Worm (Caenorhabditis elegans) whole organism, L4 larva: Measurements from ENCODE around the gene dpy-28.

Source experiments
- F49E8.2 ChIP-seq: sonication (generic microtip); optimal IDR thresholded peaks from 2 replicates; lab custom pipeline; 2016; ENCODE audit warnings: missing compliant biosample characterization, mild to moderate bottlenecking, missing genetic modification characterization, borderline replicate concordance
- T26A8.4 ChIP-seq: fragments of 200-800 bp; sonication (Bioruptor generic); IDR thresholded peaks from 2 replicates; pipeline ENCODE4 v1.3.6; 2022; ENCODE audit warnings: missing genetic modification characterization, missing compliant biosample characterization
- Y105C5A.15 ChIP-seq: fragments of 200-800 bp; sonication (Bioruptor generic); IDR thresholded peaks from 2 replicates; pipeline ENCODE4 v1.3.6; 2022; ENCODE audit warnings: missing genetic modification characterization, missing compliant biosample characterization
- Y5F2A.4 ChIP-seq: fragments of 200-800 bp; sonication (Bioruptor generic); optimal IDR thresholded peaks from 2 replicates; lab custom pipeline; 2018; ENCODE audit warnings: mild to moderate bottlenecking, missing genetic modification characterization, missing compliant biosample characterization
- ZK546.5 ChIP-seq, 2 experiments: sonication (generic microtip); optimal IDR thresholded peaks; 2 replicates each; lab custom pipeline; 2017; ENCODE audit warnings: missing biosample characterization in 2 of 2, missing genetic modification characterization in 2 of 2
- aha-1 ChIP-seq: fragments of 150-350 bp; peaks from one replicate; lab custom pipeline; 2014; ENCODE audit warnings: missing biosample characterization, missing genetic modification characterization
- attf-4 ChIP-seq: sonication (generic microtip); optimal IDR thresholded peaks from 3 replicates; lab custom pipeline; 2017; ENCODE audit warnings: missing biosample characterization, missing genetic modification characterization
- ceh-20 ChIP-seq: fragments of 200-800 bp; sonication (Bioruptor generic); IDR thresholded peaks from 2 replicates; pipeline ENCODE4 v1.3.6; 2022; ENCODE audit warnings: missing genetic modification reagents, missing genetic modification characterization, missing compliant biosample characterization
- ceh-28 ChIP-seq: fragments of 150-350 bp; optimal IDR thresholded peaks from 2 replicates; lab custom pipeline; 2014; ENCODE audit warnings: missing biosample characterization, missing genetic modification reagents, missing genetic modification characterization
- ceh-62 ChIP-seq: sonication (generic microtip); optimal IDR thresholded peaks from 2 replicates; lab custom pipeline; 2017; ENCODE audit warnings: missing biosample characterization, missing genetic modification characterization
- ceh-82 ChIP-seq: sonication (generic microtip); optimal IDR thresholded peaks from 2 replicates; lab custom pipeline; 2017; ENCODE audit warnings: missing biosample characterization, missing genetic modification characterization
- ces-1 ChIP-seq: fragments of 150-350 bp; sonication (generic microtip); optimal IDR thresholded peaks from 4 replicates; lab custom pipeline; 2014; ENCODE audit warnings: missing biosample characterization, missing genetic modification reagents, missing genetic modification characterization
- ctbp-1 ChIP-seq: fragments of 200-800 bp; sonication (Bioruptor generic); IDR thresholded peaks from 2 replicates; pipeline ENCODE4 v1.3.6; 2022; ENCODE audit warnings: missing genetic modification reagents, missing genetic modification characterization, missing compliant biosample characterization
- daf-12 ChIP-seq: fragments of 150-350 bp; optimal IDR thresholded peaks from 2 replicates; lab custom pipeline; 2014; ENCODE audit warnings: missing biosample characterization, missing genetic modification reagents, missing genetic modification characterization
- daf-16 ChIP-seq, 3 experiments: sonication (generic microtip); optimal IDR thresholded peaks; 2 replicates each; lab custom pipeline; 2016 to 2017; ENCODE audit warnings: missing genetic modification characterization in 3 of 3, missing genetic modification reagents in 3 of 3, mild to moderate bottlenecking in 2 of 3, missing compliant biosample characterization in 2 of 3, missing biosample characterization in 1 of 3, moderate library complexity in 1 of 3
- daf-8 ChIP-seq: fragments of 200-800 bp; sonication (Bioruptor generic); IDR thresholded peaks from 2 replicates; pipeline ENCODE4 v1.3.6; 2022; ENCODE audit warnings: missing genetic modification characterization, missing compliant biosample characterization
- dmd-9 ChIP-seq: fragments of 200-800 bp; sonication (Bioruptor generic); IDR thresholded peaks from 2 replicates; pipeline ENCODE4 v1.3.6; 2022; ENCODE audit warnings: missing genetic modification reagents, missing genetic modification characterization, missing compliant biosample characterization
- duxl-1 ChIP-seq: sonication (generic microtip); optimal IDR thresholded peaks from 2 replicates; lab custom pipeline; 2016; ENCODE audit warnings: mild to moderate bottlenecking, missing genetic modification characterization, moderate library complexity, missing compliant biosample characterization; ENCODE audit not compliant: poor library complexity
- egl-43 ChIP-seq: fragments of 200-800 bp; sonication (Bioruptor generic); IDR thresholded peaks from 2 replicates; pipeline ENCODE4 v1.3.6; 2022; ENCODE audit warnings: missing genetic modification reagents, missing genetic modification characterization, missing compliant biosample characterization
- fkh-10 ChIP-seq: fragments of 150-350 bp; optimal IDR thresholded peaks from 2 replicates; lab custom pipeline; 2014; ENCODE audit warnings: missing biosample characterization, missing genetic modification reagents, missing genetic modification characterization
- hif-1 ChIP-seq, 2 experiments: sonication (generic microtip); optimal IDR thresholded peaks; 2 replicates each; lab custom pipeline; 2016 to 2017; ENCODE audit warnings: missing compliant biosample characterization in 2 of 2, missing genetic modification characterization in 2 of 2, missing genetic modification reagents in 2 of 2, missing genotype in 2 of 2, mild to moderate bottlenecking in 1 of 2
- hlh-30 ChIP-seq: sonication (generic microtip); optimal IDR thresholded peaks from 2 replicates; lab custom pipeline; 2017; ENCODE audit warnings: antibody characterized with exemption, mild to moderate bottlenecking, missing genetic modification characterization, missing compliant biosample characterization; ENCODE audit not compliant: insufficient read depth
- hmg-1.1 ChIP-seq: fragments of 200-800 bp; sonication (Bioruptor generic); IDR thresholded peaks from 2 replicates; pipeline ENCODE4 v1.3.6; 2022; ENCODE audit warnings: missing genetic modification reagents, missing genetic modification characterization, missing compliant biosample characterization
- jun-1 ChIP-seq: fragments of 150-350 bp; optimal IDR thresholded peaks from 2 replicates; lab custom pipeline; 2014; ENCODE audit warnings: missing biosample characterization, missing genetic modification reagents, missing genetic modification characterization
- lin-13 ChIP-seq: fragments of 150-350 bp; optimal IDR thresholded peaks from 2 replicates; lab custom pipeline; 2014; ENCODE audit warnings: missing biosample characterization, missing genetic modification reagents, missing genetic modification characterization
- lsy-2 ChIP-seq, 2 experiments: fragments of 150-350 bp in 1 of 2; sonication (generic microtip) in 1 of 2; optimal IDR thresholded peaks; 2 replicates each; lab custom pipeline; 2014 to 2017; ENCODE audit warnings: missing biosample characterization in 2 of 2, missing genetic modification characterization in 2 of 2
- mdl-1 ChIP-seq, 2 experiments: fragments of 150-350 bp in 1 of 2; sonication (generic microtip) in 1 of 2; optimal IDR thresholded peaks; 2 replicates each; lab custom pipeline; 2014 to 2017; ENCODE audit warnings: missing biosample characterization in 2 of 2, missing genetic modification characterization in 2 of 2
- mep-1 ChIP-seq: fragments of 150-350 bp; sonication (generic microtip); optimal IDR thresholded peaks from 3 replicates; lab custom pipeline; 2014; ENCODE audit warnings: missing biosample characterization, missing genetic modification characterization
- mxl-3 ChIP-seq: fragments of 200-800 bp; sonication (Bioruptor generic); optimal IDR thresholded peaks from 2 replicates; lab custom pipeline; 2018; ENCODE audit warnings: mild to moderate bottlenecking, missing genetic modification characterization, missing compliant biosample characterization
- nhr-42 ChIP-seq: fragments of 200-800 bp; sonication (Bioruptor generic); IDR thresholded peaks from 2 replicates; pipeline ENCODE4 v1.3.6; 2022; ENCODE audit warnings: missing genetic modification characterization, missing compliant biosample characterization
- nhr-76 ChIP-seq: fragments of 150-350 bp; optimal IDR thresholded peaks from 2 replicates; lab custom pipeline; 2014; ENCODE audit warnings: missing biosample characterization, missing genetic modification characterization
- pqm-1 ChIP-seq: sonication (generic microtip); optimal IDR thresholded peaks from 2 replicates; lab custom pipeline; 2017; ENCODE audit warnings: missing biosample characterization, missing genetic modification characterization
- snpc-1.2 ChIP-seq: fragments of 200-800 bp; sonication (Bioruptor generic); IDR thresholded peaks from 2 replicates; pipeline ENCODE4 v1.3.6; 2022; ENCODE audit warnings: missing genetic modification reagents, missing genetic modification characterization, missing compliant biosample characterization
- snpc-4 ChIP-seq: fragments of 150-350 bp; optimal IDR thresholded peaks from 2 replicates; lab custom pipeline; 2014; ENCODE audit warnings: missing biosample characterization, missing genetic modification characterization
- tra-1 ChIP-seq: fragments of 200-800 bp; sonication (Bioruptor generic); IDR thresholded peaks from 2 replicates; pipeline ENCODE4 v1.3.6; 2022; ENCODE audit warnings: missing genetic modification reagents, missing genetic modification characterization, missing compliant biosample characterization
- unc-130 ChIP-seq: sonication (generic microtip); optimal IDR thresholded peaks from 2 replicates; lab custom pipeline; 2016; ENCODE audit warnings: missing genetic modification reagents, missing genetic modification characterization, missing compliant biosample characterization
- unc-39 ChIP-seq: sonication (generic microtip); optimal IDR thresholded peaks from 2 replicates; lab custom pipeline; 2017; ENCODE audit warnings: missing biosample characterization, missing genetic modification characterization
- vab-7 ChIP-seq: fragments of 200-800 bp; sonication (Bioruptor generic); IDR thresholded peaks from 2 replicates; pipeline ENCODE4 v1.3.6; 2022; ENCODE audit warnings: missing genetic modification reagents, missing genetic modification characterization, missing compliant biosample characterization
- zag-1 ChIP-seq: fragments of 150-350 bp; optimal IDR thresholded peaks from 2 replicates; lab custom pipeline; 2014; ENCODE audit warnings: missing biosample characterization, missing genetic modification characterization
- zfp-3 ChIP-seq: fragments of 200-800 bp; sonication (Bioruptor generic); conservative IDR thresholded peaks from 2 replicates; pipeline ENCODE4 v1.3.6; 2022; ENCODE audit warnings: missing genetic modification reagents, missing genetic modification characterization, missing compliant biosample characterization
- zip-2 ChIP-seq: fragments of 150-350 bp; optimal IDR thresholded peaks from 2 replicates; lab custom pipeline; 2014; ENCODE audit warnings: missing biosample characterization, missing genetic modification characterization
- ztf-11 ChIP-seq: fragments of 150-350 bp; optimal IDR thresholded peaks from 2 replicates; lab custom pipeline; 2014; ENCODE audit warnings: missing biosample characterization, missing genetic modification characterization
- ztf-7 ChIP-seq: fragments of 150-350 bp; optimal IDR thresholded peaks from 2 replicates; lab custom pipeline; 2014; ENCODE audit warnings: missing biosample characterization, missing genetic modification characterization

Gene dpy-28

DNA sequence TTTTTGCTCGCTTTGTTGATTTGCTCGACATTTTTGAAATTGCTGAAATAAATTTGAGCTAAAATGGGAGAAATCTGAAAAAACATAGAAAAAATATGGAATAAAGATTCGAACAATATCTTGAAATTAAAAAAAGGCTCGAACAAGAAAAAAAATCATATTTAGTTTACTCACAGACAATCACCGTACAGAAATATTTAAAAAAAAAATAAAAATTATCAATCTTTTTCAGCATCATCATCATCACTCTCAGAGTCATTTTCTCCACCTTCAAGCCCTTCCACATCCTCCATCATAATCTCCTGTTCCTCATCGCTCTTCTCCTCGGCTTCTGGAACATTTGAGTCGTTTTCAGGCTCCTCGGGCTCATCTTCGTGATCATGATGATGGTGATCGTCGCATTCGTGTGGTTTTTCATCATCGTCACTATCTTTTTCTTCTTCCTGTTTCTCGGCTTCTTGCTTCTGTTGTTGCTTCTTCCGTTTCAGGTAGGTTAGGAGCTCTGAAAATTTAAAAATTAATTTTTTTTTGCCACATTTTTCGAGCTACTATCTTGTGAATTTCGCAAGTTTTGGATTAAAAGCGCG lies 7.4 kb upstream of the dpy-28 start, which contains the start of gene hpl-2 (continued):
- TF ChIP-seq mxl-3 (GFP tag; lab: Kevin White, UChicago) (no peak), zag-1 (tag; lab: Kevin White, UChicago) (no peak)

DNA sequence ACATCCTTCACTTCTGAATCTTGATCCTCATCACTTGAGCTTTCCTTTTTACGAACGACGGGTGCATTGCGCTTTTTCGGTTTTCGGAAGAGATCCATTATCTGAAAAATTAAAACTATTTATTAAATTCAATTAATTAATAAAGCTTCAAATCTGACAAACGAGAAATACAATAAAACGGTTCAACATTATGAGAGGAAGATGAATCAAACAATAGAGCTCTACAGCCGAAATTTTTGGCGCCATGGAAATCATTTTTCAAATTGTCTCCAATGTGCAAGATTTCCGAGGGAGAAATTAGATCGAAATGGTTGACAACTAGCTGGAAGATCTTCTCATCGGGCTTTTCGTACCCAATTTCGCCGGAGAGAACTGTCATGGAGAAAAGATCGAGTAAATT lies 5.4 kb upstream of the dpy-28 start, which contains the start of gene rnf-113:
Gene rnf-113, minus strand, starts transcription at position 101 of the 400 bp plus-strand sequence.
- no peak for TF ChIP-seq tra-1
- no peak for TF ChIP-seq zfp-3 (GFP tag; lab: Robert Waterston, UW)
- TF ChIP-seq ceh-28 (tag; lab: Kevin White, UChicago) = no peak
- no peak for TF ChIP-seq zip-2 (tag; lab: Kevin White, UChicago)
- no peak for TF ChIP-seq ces-1 (GFP tag; lab: Kevin White, UChicago)
- no peak for TF ChIP-seq unc-130
- no peak for TF ChIP-seq nhr-76
- no peak for TF ChIP-seq aha-1 (tag; lab: Kevin White, UChicago)
- no peak for TF ChIP-seq snpc-4
- no peak for TF ChIP-seq F49E8.2
- TF ChIP-seq dmd-9 = no peak

DNA sequence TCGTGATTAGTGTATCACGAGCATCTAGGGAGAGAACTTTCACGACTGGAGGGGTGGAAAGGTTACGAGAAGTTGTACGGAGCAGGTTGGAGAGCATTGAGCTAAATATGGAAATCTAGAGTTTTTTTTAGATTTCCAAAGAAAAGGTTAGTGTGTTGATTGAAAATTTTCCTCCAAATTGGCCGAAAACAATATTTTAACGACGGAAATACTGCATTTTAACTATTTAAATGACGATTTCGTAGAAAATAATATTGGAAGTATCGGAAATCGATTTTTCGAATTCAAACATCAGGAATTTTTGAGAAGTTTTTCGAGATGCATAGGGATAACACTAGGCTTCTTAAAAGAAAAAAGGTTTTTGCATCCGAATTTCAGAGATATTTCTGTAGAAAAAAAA lies 4.5 kb upstream of the dpy-28 start, which contains the start of gene K01G5.10:
Gene K01G5.10, minus strand, starts transcription at position 101 of the 400 bp plus-strand sequence.
- TF ChIP-seq egl-43 (GFP tag; lab: Robert Waterston, UW) (no peak), nhr-42 (GFP tag; lab: Robert Waterston, UW) (no peak), duxl-1 (tag; lab: Kevin White, UChicago) (no peak), hif-1 (tag; optimal IDR thresholded peaks at IDR 0.05; lab: Kevin White, UChicago) (no peak), Y5F2A.4 (GFP tag; lab: Kevin White, UChicago) (no peak), pqm-1 (no peak), ztf-7 (no peak), ceh-82 (tag; lab: Kevin White, UChicago) (no peak), hmg-1.1 (GFP tag; lab: Robert Waterston, UW) (no peak), fkh-10 (GFP tag; lab: Kevin White, UChicago) (no peak)

DNA sequence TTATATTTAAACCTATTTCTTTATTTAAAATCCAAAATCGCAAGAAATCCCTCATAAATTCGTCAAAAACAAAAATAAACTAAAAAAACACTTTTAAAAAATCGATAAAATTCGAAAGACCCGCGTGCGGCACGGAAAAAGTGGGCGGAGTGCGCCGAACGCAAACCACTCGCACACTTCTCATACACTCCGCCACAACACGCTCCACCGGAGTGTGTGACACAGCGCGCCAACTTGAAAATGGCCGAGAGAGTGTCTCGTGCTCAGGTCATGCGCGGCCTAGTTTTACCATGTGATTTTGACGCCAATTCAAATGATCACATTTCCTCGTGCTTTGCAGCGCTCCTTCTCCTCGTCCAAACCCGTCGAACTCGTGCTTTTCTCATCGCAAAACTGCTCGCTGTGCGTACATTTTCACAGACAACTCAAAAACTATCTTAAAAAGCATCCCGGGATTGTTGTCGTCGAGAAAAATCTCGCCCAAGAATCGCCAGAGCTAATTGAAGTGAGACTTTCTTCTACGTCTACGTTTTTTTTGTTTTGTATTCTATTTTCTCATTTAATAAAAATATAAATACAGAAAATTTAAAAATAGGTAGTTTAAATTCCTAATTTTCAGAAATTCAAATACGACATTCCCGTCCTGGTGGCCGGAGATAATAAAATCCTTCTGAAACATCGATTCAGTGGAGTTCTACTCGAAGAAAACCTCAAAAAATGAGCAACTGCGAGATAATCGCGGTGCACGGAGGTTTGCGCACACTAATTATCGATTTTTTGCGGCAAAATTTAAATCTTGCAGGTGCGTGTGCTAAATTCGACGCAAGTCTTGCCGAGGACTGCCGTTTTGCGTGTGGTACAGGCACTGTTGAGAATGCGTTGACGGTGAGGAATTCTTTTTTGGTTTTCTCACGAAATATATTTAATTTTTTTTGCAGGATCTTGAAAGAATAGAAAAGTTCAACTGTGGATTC lies 3.6 kb upstream of the dpy-28 start, which contains the start of gene tasp-1:
Gene tasp-1, plus strand, starts transcription at position 258 of the 974 bp plus-strand sequence.
- TF ChIP-seq ceh-62 (peak; percentile 30), Y105C5A.15 (GFP tag; lab: Robert Waterston, UW) (peak; percentile 98), lin-13 (GFP tag; lab: Kevin White, UChicago) (peak; percentile 100), ztf-11 (tag; lab: Kevin White, UChicago) (peak; percentile 62), ceh-20 (GFP tag; lab: Robert Waterston, UW) (peak; percentile 100), attf-4 (tag; lab: Kevin White, UChicago) (peak; percentile 79), ces-1 (GFP tag; lab: Kevin White, UChicago) (peak; percentile 94), snpc-1.2 (GFP tag; lab: Robert Waterston, UW) (peak; percentile 93), T26A8.4 (GFP tag; lab: Robert Waterston, UW) (peak; percentile 100), daf-12 (no peak), jun-1 (peak; percentile 98), mdl-1 (tag; optimal IDR thresholded peaks at IDR 0.05; lab: Kevin White, UChicago) (peak; percentile 98 to 100), pqm-1 (peak; percentile 86), lsy-2 (tag; optimal IDR thresholded peaks at IDR 0.05; lab: Kevin White, UChicago) (peak; percentile 98 to 99), daf-16 (GFP tag; optimal IDR thresholded peaks at IDR 0.05; lab: Kevin White, UChicago) (peak; percentile 94 to 97), daf-16 (tag; optimal IDR thresholded peaks at IDR 0.05; lab: Kevin White, UChicago) (peak; percentile 94), unc-39 (tag; lab: Kevin White, UChicago) (peak; percentile 62), ceh-82 (tag; lab: Kevin White, UChicago) (peak; percentile 88), nhr-76 (peak; percentile 82), ZK546.5 (tag; optimal IDR thresholded peaks at IDR 0.05; lab: Kevin White, UChicago) (peak in 1 of 2 experiments; percentile 89), daf-8 (GFP tag; lab: Robert Waterston, UW) (peak; percentile 99), hlh-30 (peak; percentile 100), ctbp-1 (GFP tag; lab: Robert Waterston, UW) (peak; percentile 100), vab-7 (GFP tag; lab: Robert Waterston, UW) (peak; percentile 100), mep-1 (peak; percentile 100)
